Worm (Caenorhabditis elegans) whole organism, L2 larva: ENCODE results near the gene F46G11.2.
A peak's percentile ranks its signal among the peaks of the same experiment; 100 is the strongest.

ENCODE experiments used
- C34F6.9 ChIP-seq: fragments of 150-350 bp; optimal IDR thresholded peaks from 2 replicates; lab custom pipeline; 2014; ENCODE audit warnings: missing biosample characterization, missing genetic modification characterization
- F13H6.1 ChIP-seq: sonication (generic microtip); optimal IDR thresholded peaks from 2 replicates; lab custom pipeline; 2016; ENCODE audit warnings: missing genetic modification characterization, missing compliant biosample characterization
- Y55F3AM.14 ChIP-seq: fragments of 200-800 bp; sonication (Bioruptor generic); optimal IDR thresholded peaks from 2 replicates; lab custom pipeline; 2018; ENCODE audit warnings: mild to moderate bottlenecking, missing genetic modification characterization, missing compliant biosample characterization
- ZK546.5 ChIP-seq: sonication (generic microtip); optimal IDR thresholded peaks from 2 replicates; lab custom pipeline; 2017; ENCODE audit warnings: missing biosample characterization, missing genetic modification characterization
- alr-1 ChIP-seq: fragments of 150-350 bp; optimal IDR thresholded peaks from 2 replicates; lab custom pipeline; 2014; ENCODE audit warnings: missing biosample characterization, missing genetic modification characterization
- aly-2 ChIP-seq: fragments of 150-350 bp; optimal IDR thresholded peaks from 2 replicates; lab custom pipeline; 2014; ENCODE audit warnings: missing biosample characterization, missing genetic modification characterization
- ama-1 ChIP-seq: fragments of 150-350 bp; optimal IDR thresholded peaks from 2 replicates; lab custom pipeline; 2018; ENCODE audit warnings: inconsistent platforms
- blmp-1 ChIP-seq: sonication (generic microtip); optimal IDR thresholded peaks from 2 replicates; lab custom pipeline; 2017; ENCODE audit warnings: missing genetic modification characterization, mild to moderate bottlenecking, missing compliant biosample characterization, antibody characterized with exemption, moderate library complexity; ENCODE audit not compliant: insufficient read depth
- ceh-16 ChIP-seq: fragments of 150-350 bp; optimal IDR thresholded peaks from 2 replicates; lab custom pipeline; 2014; ENCODE audit warnings: missing biosample characterization, missing genetic modification characterization
- ceh-82 ChIP-seq: fragments of 150-350 bp; optimal IDR thresholded peaks from 2 replicates; lab custom pipeline; 2014; ENCODE audit warnings: missing biosample characterization, missing genetic modification characterization
- crh-2 ChIP-seq: sonication (generic microtip); optimal IDR thresholded peaks from 2 replicates; lab custom pipeline; 2017; ENCODE audit warnings: missing biosample characterization, missing genetic modification characterization
- dmd-4 ChIP-seq: sonication (generic microtip); optimal IDR thresholded peaks from 2 replicates; lab custom pipeline; 2017; ENCODE audit warnings: missing biosample characterization, missing genetic modification characterization
- egl-27 ChIP-seq: sonication (generic microtip); optimal IDR thresholded peaks from 3 replicates; lab custom pipeline; 2017; ENCODE audit warnings: missing biosample characterization, missing genetic modification reagents, missing genetic modification characterization
- elt-1 ChIP-seq: fragments of 150-350 bp; optimal IDR thresholded peaks from 2 replicates; lab custom pipeline; 2014; ENCODE audit warnings: missing biosample characterization, missing genetic modification characterization
- fos-1 ChIP-seq: fragments of 150-350 bp; optimal IDR thresholded peaks from 2 replicates; lab custom pipeline; 2014; ENCODE audit warnings: missing biosample characterization, missing genetic modification characterization
- gmeb-1 ChIP-seq: fragments of 150-350 bp; optimal IDR thresholded peaks from 2 replicates; lab custom pipeline; 2014; ENCODE audit warnings: missing biosample characterization, missing genetic modification characterization
- lin-11 ChIP-seq: fragments of 150-350 bp; sonication (generic microtip); optimal IDR thresholded peaks from 2 replicates; lab custom pipeline; 2014; ENCODE audit warnings: missing biosample characterization, missing genetic modification characterization, inconsistent platforms, mixed read lengths
- lin-13 ChIP-seq: fragments of 150-350 bp; optimal IDR thresholded peaks from 2 replicates; lab custom pipeline; 2014; ENCODE audit warnings: missing biosample characterization, missing genetic modification reagents, missing genetic modification characterization
- lin-39 ChIP-seq: fragments of 150-350 bp; optimal IDR thresholded peaks from 2 replicates; lab custom pipeline; 2014; ENCODE audit warnings: missing biosample characterization, missing genetic modification reagents, missing genetic modification characterization
- lsy-2 ChIP-seq, 2 experiments: fragments of 150-350 bp in 1 of 2; sonication (generic microtip) in 1 of 2; optimal IDR thresholded peaks; 2 replicates each; lab custom pipeline; 2014 to 2017; ENCODE audit warnings: missing biosample characterization in 2 of 2, missing genetic modification characterization in 2 of 2
- mab-5 ChIP-seq: fragments of 150-350 bp; optimal IDR thresholded peaks from 2 replicates; lab custom pipeline; 2014; ENCODE audit warnings: missing biosample characterization, missing genetic modification characterization
- mbf-1 ChIP-seq: sonication (generic microtip); optimal IDR thresholded peaks from 2 replicates; lab custom pipeline; 2017; ENCODE audit warnings: missing biosample characterization, missing genetic modification characterization
- mdl-1 ChIP-seq, 2 experiments: fragments of 150-350 bp in 1 of 2; sonication (generic microtip) in 1 of 2; optimal IDR thresholded peaks; 2 replicates each; lab custom pipeline; 2017; ENCODE audit warnings: missing biosample characterization in 2 of 2, missing genetic modification characterization in 2 of 2
- nhr-12 ChIP-seq: fragments of 150-350 bp; optimal IDR thresholded peaks from 2 replicates; lab custom pipeline; 2014; ENCODE audit warnings: missing biosample characterization, missing genetic modification characterization
- nhr-129 ChIP-seq: fragments of 150-350 bp; optimal IDR thresholded peaks from 2 replicates; lab custom pipeline; 2014; ENCODE audit warnings: missing biosample characterization, missing genetic modification characterization
- nhr-21 ChIP-seq: fragments of 150-350 bp; optimal IDR thresholded peaks from 2 replicates; lab custom pipeline; 2014; ENCODE audit warnings: missing biosample characterization, missing genetic modification characterization
- nhr-23 ChIP-seq: fragments of 150-350 bp; optimal IDR thresholded peaks from 2 replicates; lab custom pipeline; 2014; ENCODE audit warnings: missing biosample characterization, missing genetic modification reagents, missing genetic modification characterization
- nhr-237 ChIP-seq: fragments of 150-350 bp; optimal IDR thresholded peaks from 2 replicates; lab custom pipeline; 2014; ENCODE audit warnings: missing biosample characterization, missing genetic modification characterization
- nhr-25 ChIP-seq: fragments of 150-350 bp; sonication (generic microtip); optimal IDR thresholded peaks from 3 replicates; lab custom pipeline; 2014; ENCODE audit warnings: missing biosample characterization, missing genetic modification characterization
- nhr-6 ChIP-seq: fragments of 150-350 bp; optimal IDR thresholded peaks from 2 replicates; lab custom pipeline; 2014; ENCODE audit warnings: missing biosample characterization, missing genetic modification characterization
- peb-1 ChIP-seq: fragments of 150-350 bp; optimal IDR thresholded peaks from 2 replicates; lab custom pipeline; 2014; ENCODE audit warnings: missing biosample characterization, missing genetic modification characterization
- skn-1 ChIP-seq: sonication (generic microtip); optimal IDR thresholded peaks from 2 replicates; lab custom pipeline; 2017; ENCODE audit warnings: missing biosample characterization, missing genetic modification characterization
- sma-3 ChIP-seq: sonication (generic microtip); optimal IDR thresholded peaks from 2 replicates; lab custom pipeline; 2016; ENCODE audit warnings: missing genetic modification reagents, missing genetic modification characterization, missing compliant biosample characterization
- sma-9 ChIP-seq, 2 experiments: fragments of 150-350 bp in 1 of 2; sonication (generic microtip) in 1 of 2; optimal IDR thresholded peaks; 2 replicates each; lab custom pipeline; 2014 to 2016; ENCODE audit warnings: missing genetic modification characterization in 2 of 2, mild to moderate bottlenecking in 1 of 2, missing biosample characterization in 1 of 2, missing compliant biosample characterization in 1 of 2, missing genetic modification reagents in 1 of 2, moderate library complexity in 1 of 2
- unc-39 ChIP-seq: fragments of 150-350 bp; optimal IDR thresholded peaks from 2 replicates; lab custom pipeline; 2014; ENCODE audit warnings: missing biosample characterization, missing genetic modification characterization
- unc-55 ChIP-seq: fragments of 150-350 bp; sonication (generic microtip); optimal IDR thresholded peaks from 3 replicates; lab custom pipeline; 2014; ENCODE audit warnings: missing biosample characterization, missing genetic modification reagents, missing genetic modification characterization
- ztf-1 ChIP-seq: fragments of 200-800 bp; sonication (Bioruptor generic); conservative IDR thresholded peaks from 2 replicates; pipeline ENCODE4 v1.3.6; 2022; ENCODE audit warnings: missing genetic modification characterization, missing compliant biosample characterization
- ztf-11 ChIP-seq: sonication (generic microtip); optimal IDR thresholded peaks from 2 replicates; lab custom pipeline; 2017; ENCODE audit warnings: missing biosample characterization, missing genetic modification characterization

F46G11.2 gene

DNA sequence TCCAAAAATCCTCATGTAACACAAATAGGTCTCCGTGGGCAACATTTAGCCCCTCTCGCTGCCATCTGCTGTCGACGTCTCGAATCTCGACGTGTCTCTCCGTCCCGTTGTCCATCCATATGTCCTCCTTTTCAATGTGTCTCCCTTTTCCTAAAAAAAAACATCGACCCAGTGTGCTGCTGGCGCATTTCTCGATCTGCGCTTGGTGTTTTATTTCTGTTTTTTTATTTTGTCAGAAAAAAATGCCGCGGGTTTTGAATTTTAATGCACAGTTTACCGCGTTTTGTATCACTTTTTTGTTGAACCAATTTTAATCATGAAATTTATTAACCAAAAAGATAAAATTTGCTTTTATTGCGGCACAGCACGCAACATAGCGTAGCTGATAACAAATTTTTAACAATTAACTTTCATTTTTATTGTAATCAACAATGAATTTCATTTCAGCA is 12.1 kb upstream of the F46G11.2 start (continued):
- TF ChIP-seq lin-39 (tag; lab: Kevin White, UChicago) = no peak
- TF ChIP-seq lin-13 = peak; percentile 61
- TF ChIP-seq mbf-1 (tag; lab: Kevin White, UChicago) = no peak
- peak; percentile 9 for TF ChIP-seq nhr-6
- TF ChIP-seq C34F6.9 = peak; percentile 51
- TF ChIP-seq ztf-11 (tag; lab: Kevin White, UChicago) = no peak
- TF ChIP-seq Y55F3AM.14 (GFP tag; lab: Kevin White, UChicago) = no peak
- TF ChIP-seq lin-11 (tag; lab: Kevin White, UChicago) = peak; percentile 25
- TF ChIP-seq ama-1 (lab: Kevin White, UChicago) = no peak
- TF ChIP-seq blmp-1 (tag; lab: Kevin White, UChicago) = no peak
- TF ChIP-seq elt-1 (tag; lab: Kevin White, UChicago) = no peak
- peak; percentile 18 for TF ChIP-seq nhr-25 (tag; lab: Kevin White, UChicago)
- no peak for TF ChIP-seq aly-2 (tag; lab: Kevin White, UChicago)
- TF ChIP-seq lsy-2 (tag; optimal IDR thresholded peaks at IDR 0.05; lab: Kevin White, UChicago) = peak; percentile 6 to 76
- no peak for TF ChIP-seq ZK546.5 (tag; lab: Kevin White, UChicago)
- TF ChIP-seq egl-27 = peak; percentile 26
- TF ChIP-seq unc-39 (tag; lab: Kevin White, UChicago) = no peak
- no peak for TF ChIP-seq nhr-12 (tag; lab: Kevin White, UChicago)
- peak; percentile 40 for TF ChIP-seq nhr-21 (tag; lab: Kevin White, UChicago)
- TF ChIP-seq alr-1 = no peak
- peak; percentile 71 for TF ChIP-seq unc-55
- TF ChIP-seq F13H6.1 (tag; lab: Kevin White, UChicago) = peak; percentile 62
- TF ChIP-seq ceh-82 (tag; lab: Kevin White, UChicago) = no peak
- no peak for TF ChIP-seq ceh-16 (tag; lab: Kevin White, UChicago)

DNA sequence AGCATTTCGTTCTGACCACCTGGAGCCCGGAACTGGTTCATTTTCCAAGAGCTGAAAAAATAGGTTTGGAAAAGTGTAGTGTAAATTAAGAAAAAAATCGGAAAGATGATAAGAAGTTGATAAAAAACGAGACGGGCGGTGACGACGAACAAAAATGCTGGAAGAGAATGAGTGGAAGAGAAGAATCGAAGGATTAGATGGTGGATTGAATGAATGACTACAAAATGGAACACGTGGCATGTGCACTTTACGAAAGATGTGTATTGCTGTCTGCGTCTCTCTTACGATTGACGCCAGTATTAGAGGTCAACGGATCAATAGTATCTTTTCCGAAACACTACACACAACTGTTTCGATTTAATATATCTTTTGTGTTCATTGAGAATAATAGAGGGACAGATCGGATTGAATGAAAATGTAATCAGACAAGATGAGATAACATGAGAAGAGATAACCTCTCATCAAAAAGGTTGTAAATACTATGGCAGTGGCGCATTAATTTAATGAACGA is 7.2 kb upstream of the F46G11.2 start, which contains the start of gene sft-4:
TSS of gene sft-4 (minus strand) at position 51 of the 511 bp plus-strand sequence.
- TF ChIP-seq sma-9 (GFP tag; optimal IDR thresholded peaks at IDR 0.05; lab: Kevin White, UChicago) = peak; percentile 86
- no peak for TF ChIP-seq sma-9 (tag; optimal IDR thresholded peaks at IDR 0.05; lab: Kevin White, UChicago)
- peak; percentile 59 for TF ChIP-seq F13H6.1 (tag; lab: Kevin White, UChicago)
- no peak for TF ChIP-seq dmd-4
- peak in 1 of 2 experiments; percentile 67 for TF ChIP-seq lsy-2 (tag; optimal IDR thresholded peaks at IDR 0.05; lab: Kevin White, UChicago)
- TF ChIP-seq ZK546.5 (tag; lab: Kevin White, UChicago) = no peak
- no peak for TF ChIP-seq mab-5 (tag; lab: Kevin White, UChicago)
- peak; percentile 35 for TF ChIP-seq sma-3 (GFP tag; lab: Kevin White, UChicago)
- peak; percentile 75 for TF ChIP-seq nhr-129 (tag; lab: Kevin White, UChicago)
- TF ChIP-seq C34F6.9 = peak; percentile 58
- TF ChIP-seq nhr-21 (tag; lab: Kevin White, UChicago) = peak; percentile 83
- TF ChIP-seq ztf-1 (GFP tag; lab: Robert Waterston, UW) = no peak
- no peak for TF ChIP-seq blmp-1 (tag; lab: Kevin White, UChicago)
- TF ChIP-seq fos-1 = peak; percentile 40
- TF ChIP-seq gmeb-1 = peak; percentile 1
- no peak for TF ChIP-seq nhr-23 (tag; lab: Kevin White, UChicago)
- TF ChIP-seq skn-1 (tag; lab: Kevin White, UChicago) = no peak
- peak; percentile 33 for TF ChIP-seq nhr-6
- peak; percentile 92 for TF ChIP-seq crh-2 (tag; lab: Kevin White, UChicago)
- TF ChIP-seq lin-13 = peak; percentile 25
- TF ChIP-seq mdl-1 (tag; optimal IDR thresholded peaks at IDR 0.05; lab: Kevin White, UChicago) = peak; percentile 11 to 21
- no peak for TF ChIP-seq peb-1 (tag; lab: Kevin White, UChicago)
- no peak for TF ChIP-seq nhr-237 (tag; lab: Kevin White, UChicago)
- TF ChIP-seq egl-27 = no peak
- no peak for TF ChIP-seq alr-1
- no peak for TF ChIP-seq ceh-82 (tag; lab: Kevin White, UChicago)
- TF ChIP-seq nhr-25 (tag; lab: Kevin White, UChicago) = peak; percentile 2
- TF ChIP-seq ama-1 (lab: Kevin White, UChicago) = no peak

DNA sequence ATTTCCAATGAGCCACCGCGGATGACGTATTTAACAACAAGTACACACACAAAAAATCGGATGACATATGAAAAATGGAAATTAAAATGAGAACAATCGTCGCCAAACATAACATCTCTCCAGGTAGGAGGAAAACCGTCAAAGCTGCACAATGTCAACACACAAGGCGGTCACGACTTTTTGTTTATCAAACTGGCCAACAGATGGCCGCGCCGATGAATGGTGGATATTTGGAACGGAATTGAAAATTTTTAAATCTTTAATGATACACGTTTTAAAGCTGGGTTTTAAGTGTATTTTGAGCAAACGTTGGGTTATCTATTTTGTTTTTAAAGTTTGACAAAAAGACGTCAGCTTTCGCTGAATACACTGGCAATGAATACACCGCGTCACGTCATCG is 6.7 kb upstream of the F46G11.2 start:
- TF ChIP-seq dmd-4 (no peak), sma-3 (GFP tag; lab: Kevin White, UChicago) (no peak), fos-1 (no peak), F13H6.1 (tag; lab: Kevin White, UChicago) (no peak)
- TF ChIP-seq, all 48 proteins: peak for 0
